Fruit fly (Drosophila melanogaster) whole organism, embryonic: ENCODE data around the gene CG43137.

ENCODE experiments used
- Blimp-1 ChIP-seq: fragments of 200-800 bp; sonication (Bioruptor generic); optimal IDR thresholded peaks from 3 replicates; lab custom pipeline; 2018; ENCODE audit warnings: missing biosample characterization, missing genetic modification characterization, mild to moderate bottlenecking, moderate library complexity, missing genetic modification reagents
- CG12391 ChIP-seq: fragments of 200-800 bp; sonication (Bioruptor generic); optimal IDR thresholded peaks from 3 replicates; lab custom pipeline; 2018; ENCODE audit warnings: missing biosample characterization, mild to moderate bottlenecking, missing genetic modification characterization, moderate library complexity
- Chrac-16 ChIP-seq: fragments of 200-800 bp; sonication (Bioruptor generic); optimal IDR thresholded peaks from 3 replicates; lab custom pipeline; 2016; ENCODE audit warnings: missing biosample characterization, missing genetic modification characterization

DNA sequence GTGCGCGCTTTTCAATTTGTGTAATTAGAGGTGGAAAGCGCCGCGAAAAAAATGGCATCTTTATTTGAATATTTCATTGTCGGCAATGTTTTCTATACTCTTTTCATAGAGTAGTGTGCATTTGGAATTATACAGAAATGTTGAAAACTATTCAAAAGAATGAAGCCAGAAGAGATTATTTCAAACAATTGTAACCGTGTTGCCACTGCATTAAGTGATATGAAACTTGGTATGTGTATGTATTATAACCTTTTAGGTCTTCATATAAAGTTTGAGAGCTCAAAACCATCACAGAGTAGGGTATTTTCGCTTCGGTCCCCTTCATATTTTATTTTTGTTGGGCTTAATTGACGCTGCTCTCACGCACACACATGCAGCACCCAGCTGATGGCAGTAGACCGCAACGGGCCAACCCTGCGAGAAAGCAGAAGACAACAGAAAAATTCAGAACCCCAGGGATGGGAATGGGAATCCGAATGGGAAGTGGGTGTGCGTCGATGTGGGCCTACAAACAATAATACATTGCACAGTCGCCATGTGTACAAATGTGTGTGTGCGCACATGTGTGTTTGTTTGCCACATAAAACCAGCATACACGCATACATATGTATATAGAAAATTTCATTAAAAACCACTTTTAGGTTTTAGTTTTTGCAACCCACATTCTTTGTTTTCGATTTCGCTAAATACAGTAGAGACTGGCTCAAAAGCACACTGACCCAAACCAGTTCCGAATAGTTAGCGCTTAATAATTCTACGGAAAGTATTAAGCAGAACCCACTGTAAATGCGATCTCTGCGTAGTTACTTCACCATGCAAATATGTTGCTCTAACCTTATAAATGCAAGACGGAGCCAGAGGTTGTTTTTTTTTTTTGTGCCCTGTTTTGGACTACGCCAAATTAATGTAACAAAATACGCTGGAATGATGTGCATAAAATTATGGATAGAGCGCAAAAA is 29.9 kb upstream of the CG43137 start:
- no peak for TF ChIP-seq CG12391 (tag; lab: Kevin White, UChicago)
- peak; percentile 17 for TF ChIP-seq Blimp-1 (GFP tag; lab: Kevin White, UChicago)
- TF ChIP-seq Chrac-16 (GFP tag; lab: Kevin White, UChicago), result no peak
